Worm (Caenorhabditis elegans): Measurements from ENCODE around the gene F12A10.6.

The F12A10.6 gene

DNA sequence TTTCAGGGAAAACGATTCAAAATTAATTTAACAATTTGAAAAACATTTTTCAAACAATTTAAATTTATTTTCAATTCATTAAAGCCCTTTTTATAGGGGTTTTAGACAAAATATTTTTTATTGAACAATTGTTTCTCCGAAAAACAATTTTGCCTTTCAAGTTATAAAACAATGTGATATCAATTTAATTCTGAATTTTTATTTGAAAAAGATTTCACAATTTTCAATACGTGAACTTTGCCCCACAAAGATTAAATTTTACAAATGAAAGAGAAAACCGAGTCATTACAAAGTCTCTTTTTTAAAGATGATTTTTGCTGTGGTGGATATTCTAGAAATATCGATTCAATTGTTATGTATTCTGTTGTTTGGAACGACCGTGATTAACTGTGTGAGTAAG is 24.6 kb upstream of the F12A10.6 start, which contains the start of gene ZK177.2:
ZK177.2 (plus strand) TSS at position 301 of the 400 bp plus-strand sequence.
- no peak for TF ChIP-seq hlh-26 (GFP tag; conservative IDR thresholded peaks at IDR 0.05)
- no peak for TF ChIP-seq egrh-3 (GFP tag; IDR thresholded peaks at IDR 0.05)
- TF ChIP-seq snpc-1.3 (tag; optimal IDR thresholded peaks at IDR 0.05; ENCODE audit: insufficient read depth): no peak

DNA sequence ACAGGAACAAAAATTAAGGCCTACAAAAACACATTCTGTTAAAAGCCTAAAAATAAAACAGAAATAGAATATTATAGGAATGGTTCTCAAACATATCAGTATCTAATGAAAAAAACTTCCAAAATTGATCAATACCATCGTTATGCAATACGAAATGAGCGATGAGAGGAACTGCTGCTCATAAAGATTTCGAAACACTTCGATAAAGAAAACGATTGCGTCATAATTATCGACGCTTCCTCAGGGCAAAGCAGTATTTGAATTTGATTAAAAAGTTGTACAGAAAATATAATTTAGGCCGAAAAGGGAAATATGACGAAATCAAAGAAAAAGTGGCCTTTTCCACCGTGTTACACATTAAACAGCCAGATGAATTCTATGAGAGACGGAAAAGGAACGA is 23.8 kb upstream of the F12A10.6 start:
- no peak for TF ChIP-seq ceh-91 (GFP tag; IDR thresholded peaks at IDR 0.05)
- no peak for TF ChIP-seq Y53F4B.3 (GFP tag; IDR thresholded peaks at IDR 0.05)
- TF ChIP-seq D2030.7 (GFP tag; IDR thresholded peaks at IDR 0.05): no peak
- no peak for TF ChIP-seq nfya-1 (tag; optimal IDR thresholded peaks at IDR 0.05; ENCODE audit: borderline replicate concordance, insufficient read depth)
- TF ChIP-seq B0035.1 (tag; optimal IDR thresholded peaks at IDR 0.05): no peak
- no peak for TF ChIP-seq aptf-3 (GFP tag; IDR thresholded peaks at IDR 0.05)
- TF ChIP-seq sea-2 (GFP tag; IDR thresholded peaks at IDR 0.05): no peak
- no peak for TF ChIP-seq rec-8 (tag; optimal IDR thresholded peaks at IDR 0.05)
- TF ChIP-seq hsf-1 (GFP tag; IDR thresholded peaks at IDR 0.05): no peak
- TF ChIP-seq nhr-120 (GFP tag; IDR thresholded peaks at IDR 0.05): no peak
- TF ChIP-seq ceh-40 (GFP tag; IDR thresholded peaks at IDR 0.05): no peak
- TF ChIP-seq F22D6.2 (tag; optimal IDR thresholded peaks at IDR 0.05): no peak
- no peak for TF ChIP-seq fkh-3 (tag; optimal IDR thresholded peaks at IDR 0.05)
- no peak for TF ChIP-seq bed-1 (GFP tag; IDR thresholded peaks at IDR 0.05)
- no peak for TF ChIP-seq ztf-28 (GFP tag; IDR thresholded peaks at IDR 0.05)
- TF ChIP-seq tbx-9 (tag; optimal IDR thresholded peaks at IDR 0.05; ENCODE audit: borderline replicate concordance): no peak
- no peak for TF ChIP-seq attf-5 (GFP tag; optimal IDR thresholded peaks at IDR 0.05)
- no peak for TF ChIP-seq cebp-2 (GFP tag; IDR thresholded peaks at IDR 0.05)
- TF ChIP-seq dox-1 (GFP tag; IDR thresholded peaks at IDR 0.05): no peak
- TF ChIP-seq pha-4 (tag; optimal IDR thresholded peaks at IDR 0.05): no peak

DNA sequence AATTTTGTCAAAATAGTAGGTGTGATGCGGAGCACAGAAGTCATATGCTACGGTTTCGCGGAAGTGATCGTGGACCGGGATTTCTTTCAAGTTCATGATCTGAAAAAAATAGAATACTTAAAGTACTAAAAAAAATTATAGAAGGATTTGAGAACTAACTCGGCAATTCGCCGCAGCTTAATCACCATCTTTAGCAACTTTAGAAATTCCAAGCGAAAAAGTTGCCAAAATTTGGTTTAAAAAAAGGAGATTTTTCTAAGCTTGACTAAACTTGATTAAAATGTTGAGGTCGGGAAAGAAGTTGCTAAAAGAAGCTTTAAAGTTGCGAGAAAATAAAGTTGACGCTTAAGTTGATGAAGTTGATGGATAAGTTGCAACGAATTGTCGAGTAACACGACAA is 23.3 kb upstream of the F12A10.6 start, which contains the start of gene ZK177.9:
ZK177.9 (minus strand) TSS at position 101 of the 400 bp plus-strand sequence.
- TF ChIP-seq unc-62 (GFP tag; optimal IDR thresholded peaks at IDR 0.05): no peak

DNA sequence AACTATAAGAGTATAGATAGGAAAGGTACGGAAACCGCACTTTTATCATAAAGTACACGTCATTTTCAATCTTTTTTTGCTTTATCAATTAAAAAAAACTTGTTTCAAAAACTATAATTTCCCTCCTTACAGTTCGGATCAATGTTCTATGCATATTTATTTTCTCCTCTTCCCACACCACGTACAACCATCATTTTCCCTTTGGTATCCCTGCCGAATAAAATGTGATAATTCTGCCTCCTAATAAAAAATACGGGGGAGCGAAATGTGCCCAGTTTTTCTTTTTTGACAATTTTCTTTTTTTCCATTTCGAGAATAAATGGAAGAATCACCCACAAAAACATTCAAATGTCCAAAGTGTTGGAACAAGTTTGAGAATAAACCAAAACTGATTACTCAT is 21.2 kb upstream of the F12A10.6 start, which contains the start of gene ZK177.3:
ZK177.3 (plus strand) TSS at position 301 of the 400 bp plus-strand sequence.
- TF ChIP-seq lag-1 (GFP tag; IDR thresholded peaks at IDR 0.05) (no peak), efl-1 (GFP tag; optimal IDR thresholded peaks at IDR 0.05) (no peak), Y79H2A.3 (GFP tag; conservative IDR thresholded peaks at IDR 0.05) (no peak), sdz-38 (tag; optimal IDR thresholded peaks at IDR 0.05) (no peak), dpl-1 (GFP tag; optimal IDR thresholded peaks at IDR 0.05) (no peak), tbx-9 (tag; optimal IDR thresholded peaks at IDR 0.05; ENCODE audit: borderline replicate concordance) (no peak), ztf-22 (GFP tag; optimal IDR thresholded peaks at IDR 0.05) (no peak), ceh-58 (GFP tag; IDR thresholded peaks at IDR 0.05) (no peak), sea-2 (GFP tag; IDR thresholded peaks at IDR 0.05) (no peak), lin-40 (tag; optimal IDR thresholded peaks at IDR 0.05) (no peak), F57A8.1 (GFP tag; optimal IDR thresholded peaks at IDR 0.05) (no peak), Y95B8A.8 (GFP tag; IDR thresholded peaks at IDR 0.05) (no peak), F39B2.1 (GFP tag; IDR thresholded peaks at IDR 0.05) (no peak), pha-4 (tag; optimal IDR thresholded peaks at IDR 0.05) (no peak), ekl-4 (GFP tag; IDR thresholded peaks at IDR 0.05) (no peak), him-1 (tag; optimal IDR thresholded peaks at IDR 0.05) (no peak), somi-1 (GFP tag; optimal IDR thresholded peaks at IDR 0.05) (no peak), hmg-20 (GFP tag; IDR thresholded peaks at IDR 0.05) (no peak)
